Worm (Caenorhabditis elegans) whole organism, early embryonic: ENCODE results near the gene elks-1.

Experiments
- B0310.2 ChIP-seq: sonication (generic microtip); optimal IDR thresholded peaks from 2 replicates; lab custom pipeline; 2016; ENCODE audit warnings: mild to moderate bottlenecking, missing genetic modification characterization, missing compliant biosample characterization
- aly-1 ChIP-seq: sonication (generic microtip); optimal IDR thresholded peaks from 2 replicates; lab custom pipeline; 2016; ENCODE audit warnings: missing genetic modification characterization, missing compliant biosample characterization
- ama-1 ChIP-seq: fragments of 150-350 bp; optimal IDR thresholded peaks from 2 replicates; lab custom pipeline; 2014
- ceh-13 ChIP-seq: fragments of 200-800 bp; sonication (Bioruptor generic); optimal IDR thresholded peaks from 2 replicates; lab custom pipeline; 2018; ENCODE audit warnings: mild to moderate bottlenecking, missing genetic modification characterization, missing compliant biosample characterization
- ets-7 ChIP-seq: sonication (generic microtip); optimal IDR thresholded peaks from 2 replicates; lab custom pipeline; 2016; ENCODE audit warnings: missing genotype, missing genetic modification characterization, missing compliant biosample characterization
- flt-1 ChIP-seq: fragments of 200-800 bp; sonication (Bioruptor generic); IDR thresholded peaks from 2 replicates; pipeline ENCODE4 v1.3.6; 2022; ENCODE audit warnings: missing genetic modification characterization, missing compliant biosample characterization
- hmg-4 ChIP-seq: fragments of 200-800 bp; sonication (Bioruptor generic); optimal IDR thresholded peaks from 2 replicates; lab custom pipeline; 2018; ENCODE audit warnings: mild to moderate bottlenecking, missing genetic modification characterization, missing compliant biosample characterization
- pes-1 ChIP-seq: fragments of 200-800 bp; sonication (Bioruptor generic); IDR thresholded peaks from 2 replicates; pipeline ENCODE4 v1.3.6; 2022; ENCODE audit warnings: missing genetic modification reagents, missing genetic modification characterization, missing compliant biosample characterization
- scrt-1 ChIP-seq: fragments of 200-800 bp; sonication (Bioruptor generic); IDR thresholded peaks from 2 replicates; pipeline ENCODE4 v1.3.6; 2022; ENCODE audit warnings: missing genetic modification characterization, missing compliant biosample characterization
- tbx-11 ChIP-seq: fragments of 200-800 bp; sonication (Bioruptor generic); IDR thresholded peaks from 2 replicates; pipeline ENCODE4 v1.3.6; 2022; ENCODE audit warnings: missing genetic modification characterization, missing compliant biosample characterization
- tra-4 ChIP-seq: sonication (generic microtip); optimal IDR thresholded peaks from 2 replicates; lab custom pipeline; 2017; ENCODE audit warnings: missing genetic modification characterization, missing compliant biosample characterization

ce11 chrIV:3368638-3369247, 18.9 kb upstream of the elks-1 start, which contains the start of gene vha-19:
- TF ChIP-seq ceh-13 (GFP tag; lab: Kevin White, UChicago) (no peak), ama-1 (lab: Kevin White, UChicago) (no peak), ets-7 (tag; lab: Kevin White, UChicago) (no peak), aly-1 (tag; lab: Kevin White, UChicago) (no peak), flt-1 (GFP tag; lab: Robert Waterston, UW) (no peak), scrt-1 (GFP tag; lab: Robert Waterston, UW) (no peak), tbx-11 (no peak), pes-1 (GFP tag; lab: Robert Waterston, UW) (no peak), tra-4 (tag; lab: Kevin White, UChicago) (no peak), B0310.2 (no peak), hmg-4 (GFP tag; lab: Kevin White, UChicago) (no peak)
